Fruit fly (Drosophila melanogaster): ENCODE results near the gene CG5078.
"Not testable (repeated sequence)": the region's sequence is repeated elsewhere in the genome, so short reads cannot be mapped to it uniquely, and the experiment has no call there.

- TF ChIP-seq CTCF, CG8478 (optimal IDR thresholded peaks at IDR 0.05): not testable (repeated sequence)
Observed at dm6 chr3L:20503886-20504285, 1.9 kb upstream of the CG5078 start, which contains the start of gene CG17637.
